Worm (Caenorhabditis elegans): ENCODE measurements around the gene F56D2.8.

- TF ChIP-seq sea-1 (GFP tag; conservative IDR thresholded peaks at IDR 0.05), result no peak
- TF ChIP-seq scrt-1 (GFP tag; IDR thresholded peaks at IDR 0.05), result no peak
- no peak for TF ChIP-seq ama-1 (optimal IDR thresholded peaks at IDR 0.05)
- no peak for TF ChIP-seq ceh-13 (GFP tag; optimal IDR thresholded peaks at IDR 0.05)
- TF ChIP-seq flt-1 (GFP tag; IDR thresholded peaks at IDR 0.05), result no peak
- no peak for TF ChIP-seq pes-1 (GFP tag; IDR thresholded peaks at IDR 0.05)
- TF ChIP-seq tbx-11 (GFP tag; IDR thresholded peaks at IDR 0.05), result no peak
Observed at ce11 chrIII:5622232-5623009, 39.8 kb upstream of the F56D2.8 start.

All from whole organism, early embryonic.